Fruit fly (Drosophila melanogaster) S2 (cell line): ENCODE results near the gene Ir94g.

Experiments
- CG8478 ChIP-seq: fragments of >200 bp; optimal IDR thresholded peaks from 2 replicates; lab custom pipeline; 2018
- CTCF ChIP-seq, 2 experiments: fragments of >200 bp; optimal IDR thresholded peaks; 2 replicates each; lab custom pipeline; 2018

DNA sequence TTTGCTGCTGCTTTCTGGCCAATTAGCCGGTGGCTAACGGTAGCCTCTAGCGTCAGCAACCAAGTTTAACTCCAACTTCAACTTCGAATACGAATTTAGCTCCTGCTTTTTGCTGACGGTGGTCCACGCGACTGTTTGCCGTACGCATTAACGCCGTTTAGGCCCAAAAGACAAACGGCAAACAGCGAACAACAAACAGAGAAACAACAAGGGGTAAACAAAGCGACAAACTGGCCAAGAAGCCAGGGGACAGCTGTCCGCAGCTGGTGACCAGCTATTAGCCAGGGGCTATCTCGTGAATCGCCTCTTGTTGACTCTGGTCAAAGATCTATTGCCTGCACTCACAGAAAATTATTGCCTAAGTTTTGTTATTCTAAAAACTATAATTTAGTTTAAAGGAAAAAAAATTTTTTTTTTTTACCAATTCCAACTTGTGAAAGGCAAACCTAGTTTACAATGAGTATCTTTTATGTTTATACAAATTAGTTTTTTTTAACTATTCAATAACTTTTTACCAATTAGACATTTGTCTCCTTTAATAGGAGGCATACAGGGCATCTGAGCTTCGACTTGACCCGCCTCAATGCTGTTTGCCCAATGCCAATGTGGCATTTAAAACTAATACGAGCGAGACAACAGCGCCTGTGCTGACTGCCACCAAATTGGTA is 38.3 kb upstream of the Ir94g start:
- no peak for TF ChIP-seq CTCF (optimal IDR thresholded peaks at IDR 0.05; lab: Kevin White, UChicago)
- no peak for TF ChIP-seq CG8478 (lab: Kevin White, UChicago)
